Fruit fly (Drosophila melanogaster) whole organism, embryonic: ENCODE results near the gene CtsF.

Experiments
- Atf3 ChIP-seq: fragments of 200-800 bp; sonication (Bioruptor generic); optimal IDR thresholded peaks from 3 replicates; lab custom pipeline; 2016; ENCODE audit warnings: missing biosample characterization, missing genetic modification characterization
- CG10147 ChIP-seq: fragments of 200-800 bp; sonication (Bioruptor generic); optimal IDR thresholded peaks from 2 replicates; lab custom pipeline; 2019; ENCODE audit warnings: missing biosample characterization, mild to moderate bottlenecking, missing genetic modification characterization, moderate library complexity
- CG10654 ChIP-seq: fragments of 200-800 bp; sonication (Bioruptor generic); optimal IDR thresholded peaks from 2 replicates; lab custom pipeline; 2016; ENCODE audit warnings: missing biosample characterization, missing genetic modification characterization
- CG10979 ChIP-seq: fragments of 200-800 bp; sonication (Bioruptor generic); optimal IDR thresholded peaks from 2 replicates; lab custom pipeline; 2018; ENCODE audit warnings: missing biosample characterization, mild to moderate bottlenecking, missing genetic modification characterization, moderate library complexity
- CG11093 ChIP-seq: fragments of 200-800 bp; sonication (Bioruptor generic); IDR thresholded peaks from 3 replicates; pipeline ENCODE4 v1.3.6; 2022; ENCODE audit warnings: missing biosample characterization, missing genetic modification characterization
- CG11695 ChIP-seq: fragments of 200-800 bp; sonication (Bioruptor generic); IDR thresholded peaks from 3 replicates; pipeline ENCODE4 v1.3.6; 2022; ENCODE audit warnings: missing biosample characterization, missing genetic modification characterization
- CG1233 ChIP-seq: fragments of 200-800 bp; sonication (Bioruptor generic); optimal IDR thresholded peaks from 4 replicates; lab custom pipeline; 2018; ENCODE audit warnings: missing biosample characterization, mild to moderate bottlenecking, missing genetic modification characterization
- CG14050 ChIP-seq: fragments of 200-800 bp; sonication (Bioruptor generic); IDR thresholded peaks from 3 replicates; pipeline ENCODE4 v1.3.6; 2022; ENCODE audit warnings: missing biosample characterization, missing genetic modification characterization
- CG15514 ChIP-seq: fragments of 200-800 bp; sonication (Bioruptor generic); optimal IDR thresholded peaks from 3 replicates; lab custom pipeline; 2017; ENCODE audit warnings: missing biosample characterization, missing genetic modification characterization, mild to moderate bottlenecking, moderate library complexity, missing genetic modification reagents
- CG15696 ChIP-seq: fragments of 200-800 bp; sonication (Bioruptor generic); optimal IDR thresholded peaks from 2 replicates; lab custom pipeline; 2019; ENCODE audit warnings: missing biosample characterization, mild to moderate bottlenecking, missing genetic modification characterization, moderate library complexity
- CG17328 ChIP-seq: fragments of 200-800 bp; sonication (Bioruptor generic); IDR thresholded peaks from 2 replicates; pipeline ENCODE4 v1.3.6; 2022; ENCODE audit warnings: missing biosample characterization, missing genetic modification characterization
- CG17802 ChIP-seq: fragments of 200-800 bp; sonication (Bioruptor generic); optimal IDR thresholded peaks from 2 replicates; lab custom pipeline; 2018; ENCODE audit warnings: missing biosample characterization, mild to moderate bottlenecking, missing genetic modification characterization, moderate library complexity
- CG30403 ChIP-seq: fragments of 200-800 bp; sonication (Bioruptor generic); optimal IDR thresholded peaks from 3 replicates; lab custom pipeline; 2016; ENCODE audit warnings: missing biosample characterization, missing genetic modification characterization
- CG31441 ChIP-seq: fragments of 200-800 bp; sonication (Bioruptor generic); IDR thresholded peaks from 2 replicates; pipeline ENCODE4 v1.3.6; 2022; ENCODE audit warnings: missing biosample characterization, missing genetic modification characterization
- CG5245 ChIP-seq: fragments of 200-800 bp; sonication (Bioruptor generic); optimal IDR thresholded peaks from 3 replicates; lab custom pipeline; 2016; ENCODE audit warnings: missing biosample characterization, missing genetic modification characterization
- CG6791 ChIP-seq: fragments of 200-800 bp; sonication (Bioruptor generic); IDR thresholded peaks from 3 replicates; pipeline ENCODE4 v1.3.6; 2022; ENCODE audit warnings: missing biosample characterization, missing genetic modification characterization; ENCODE audit not compliant: partially characterized antibody
- CG7786 ChIP-seq: fragments of 200-800 bp; sonication (Bioruptor generic); optimal IDR thresholded peaks from 2 replicates; lab custom pipeline; 2016; ENCODE audit warnings: missing biosample characterization, missing genetic modification characterization
- CG8290 ChIP-seq, 3 experiments: fragments of 200-800 bp; sonication (Bioruptor generic); optimal IDR thresholded peaks; 2 replicates each; lab custom pipeline; 2016 to 2019; ENCODE audit warnings: missing biosample characterization in 3 of 3, missing genetic modification characterization in 3 of 3, mild to moderate bottlenecking in 2 of 3, moderate library complexity in 1 of 3
- CG8388 ChIP-seq: fragments of 200-800 bp; sonication (Bioruptor generic); optimal IDR thresholded peaks from 2 replicates; lab custom pipeline; 2019; ENCODE audit warnings: missing biosample characterization, mild to moderate bottlenecking, missing genetic modification characterization, moderate library complexity
- CG9727 ChIP-seq: fragments of 200-800 bp; sonication (Bioruptor generic); optimal IDR thresholded peaks from 3 replicates; lab custom pipeline; 2017; ENCODE audit warnings: missing biosample characterization, mild to moderate bottlenecking, missing genetic modification characterization
- CG9932 ChIP-seq: fragments of 200-800 bp; sonication (Bioruptor generic); IDR thresholded peaks from 2 replicates; pipeline ENCODE4 v1.3.6; 2022; ENCODE audit warnings: missing biosample characterization, missing genetic modification characterization
- D19A ChIP-seq: fragments of 200-800 bp; optimal IDR thresholded peaks from 3 replicates; lab custom pipeline; 2019; ENCODE audit warnings: missing biosample characterization, mild to moderate bottlenecking, missing genetic modification characterization, moderate library complexity
- Dfd ChIP-seq, 2 experiments: fragments of >200 bp; optimal IDR thresholded peaks; 2 replicates each; lab custom pipeline; 2017; ENCODE audit warnings: missing biosample characterization in 2 of 2, missing genetic modification characterization in 2 of 2
- Gsc ChIP-seq: fragments of 200-800 bp; sonication (Bioruptor generic); IDR thresholded peaks from 2 replicates; pipeline ENCODE4 v1.3.6; 2022; ENCODE audit warnings: missing biosample characterization, missing genetic modification characterization
- HLH3B ChIP-seq: fragments of 200-800 bp; sonication (Bioruptor generic); IDR thresholded peaks from 2 replicates; pipeline ENCODE4 v1.3.6; 2022; ENCODE audit warnings: missing biosample characterization, missing genetic modification characterization
- Hr78 ChIP-seq, 2 experiments: fragments of 200-800 bp in 1 of 2; fragments of >200 bp in 1 of 2; sonication (Bioruptor generic) in 1 of 2; optimal IDR thresholded peaks; 2 replicates each; lab custom pipeline; 2017 to 2019; ENCODE audit warnings: missing biosample characterization in 2 of 2, missing genetic modification characterization in 2 of 2, mild to moderate bottlenecking in 1 of 2, moderate library complexity in 1 of 2
- Nf-YB ChIP-seq: fragments of 200-800 bp; sonication (Bioruptor generic); optimal IDR thresholded peaks from 3 replicates; lab custom pipeline; 2019; ENCODE audit warnings: missing biosample characterization, mild to moderate bottlenecking, missing genetic modification characterization, moderate library complexity
- NfI ChIP-seq: fragments of 200-800 bp; sonication (Bioruptor generic); optimal IDR thresholded peaks from 3 replicates; lab custom pipeline; 2018; ENCODE audit warnings: missing biosample characterization, mild to moderate bottlenecking, missing genetic modification characterization, moderate library complexity
- abd-A ChIP-seq: fragments of 200-800 bp; sonication (Bioruptor generic); optimal IDR thresholded peaks from 3 replicates; lab custom pipeline; 2019; ENCODE audit warnings: missing biosample characterization, mild to moderate bottlenecking, missing genetic modification characterization, moderate library complexity
- al ChIP-seq: fragments of 200-800 bp; sonication (Bioruptor generic); IDR thresholded peaks from 2 replicates; pipeline ENCODE4 v1.3.6; 2022; ENCODE audit warnings: missing biosample characterization, missing genetic modification characterization
- ap ChIP-seq: fragments of 200-800 bp; sonication (Bioruptor generic); IDR thresholded peaks from 2 replicates; pipeline ENCODE4 v1.3.6; 2022; ENCODE audit warnings: missing biosample characterization, missing genetic modification characterization
- ara ChIP-seq: fragments of 200-800 bp; sonication (Bioruptor generic); IDR thresholded peaks from 2 replicates; pipeline ENCODE4 v1.3.6; 2022; ENCODE audit warnings: missing biosample characterization, missing genetic modification characterization
- btn ChIP-seq: fragments of 200-800 bp; sonication (Bioruptor generic); optimal IDR thresholded peaks from 2 replicates; lab custom pipeline; 2016; ENCODE audit warnings: missing biosample characterization, missing genetic modification characterization
- chn ChIP-seq: fragments of 200-800 bp; sonication (Bioruptor generic); optimal IDR thresholded peaks from 2 replicates; lab custom pipeline; 2016; ENCODE audit warnings: missing biosample characterization, missing genetic modification characterization
- corto ChIP-seq: fragments of 200-800 bp; sonication (Bioruptor generic); optimal IDR thresholded peaks from 2 replicates; lab custom pipeline; 2016; ENCODE audit warnings: missing biosample characterization, mild to moderate bottlenecking, missing genetic modification characterization, moderate library complexity
- crc ChIP-seq: fragments of 200-800 bp; sonication (Bioruptor generic); optimal IDR thresholded peaks from 2 replicates; lab custom pipeline; 2016; ENCODE audit warnings: missing biosample characterization, missing genetic modification characterization
- croc ChIP-seq: fragments of 200-800 bp; sonication (Bioruptor generic); conservative IDR thresholded peaks from 3 replicates; pipeline ENCODE4 v1.3.6; 2022; ENCODE audit warnings: missing biosample characterization, missing genetic modification characterization
- emc ChIP-seq: fragments of 200-800 bp; sonication (Bioruptor generic); optimal IDR thresholded peaks from 2 replicates; lab custom pipeline; 2016; ENCODE audit warnings: missing biosample characterization, missing genetic modification characterization
- ewg ChIP-seq: fragments of 200-800 bp; sonication (Bioruptor generic); optimal IDR thresholded peaks from 3 replicates; lab custom pipeline; 2017; ENCODE audit warnings: mild to moderate bottlenecking, missing biosample characterization, missing genetic modification reagents, missing genetic modification characterization
- fd102C ChIP-seq: fragments of 200-800 bp; sonication (Bioruptor generic); optimal IDR thresholded peaks from 2 replicates; lab custom pipeline; 2018; ENCODE audit warnings: missing biosample characterization, mild to moderate bottlenecking, missing genetic modification characterization, moderate library complexity
- hth ChIP-seq: fragments of >200 bp; optimal IDR thresholded peaks from 2 replicates; lab custom pipeline; 2017; ENCODE audit warnings: inconsistent platforms
- jing ChIP-seq: fragments of 200-800 bp; sonication (Bioruptor generic); optimal IDR thresholded peaks from 2 replicates; lab custom pipeline; 2018; ENCODE audit warnings: missing biosample characterization, mild to moderate bottlenecking, missing genetic modification characterization
- lbe ChIP-seq: fragments of 200-800 bp; sonication (Bioruptor generic); optimal IDR thresholded peaks from 2 replicates; lab custom pipeline; 2016; ENCODE audit warnings: missing biosample characterization, mild to moderate bottlenecking, missing genetic modification characterization
- mam ChIP-seq: fragments of 200-800 bp; sonication (Bioruptor generic); optimal IDR thresholded peaks from 3 replicates; lab custom pipeline; 2016; ENCODE audit warnings: missing biosample characterization, missing genetic modification characterization
- onecut ChIP-seq: fragments of 200-800 bp; sonication (Bioruptor generic); IDR thresholded peaks from 2 replicates; pipeline ENCODE4 v1.3.6; 2022; ENCODE audit warnings: missing biosample characterization, missing genetic modification characterization
- ranshi ChIP-seq: fragments of 200-800 bp; sonication (Bioruptor generic); IDR thresholded peaks from 2 replicates; pipeline ENCODE4 v1.3.6; 2022; ENCODE audit warnings: missing biosample characterization, missing genetic modification characterization
- slou ChIP-seq: fragments of 200-800 bp; sonication (Bioruptor generic); optimal IDR thresholded peaks from 3 replicates; lab custom pipeline; 2016; ENCODE audit warnings: missing biosample characterization, missing genetic modification characterization
- tin ChIP-seq: fragments of 200-800 bp; sonication (Bioruptor generic); optimal IDR thresholded peaks from 3 replicates; lab custom pipeline; 2016; ENCODE audit warnings: missing biosample characterization, missing genetic modification characterization
- trh ChIP-seq: fragments of 200-800 bp; sonication (Bioruptor generic); optimal IDR thresholded peaks from 2 replicates; lab custom pipeline; 2016; ENCODE audit warnings: missing biosample characterization, missing genetic modification characterization

The CtsF gene

DNA sequence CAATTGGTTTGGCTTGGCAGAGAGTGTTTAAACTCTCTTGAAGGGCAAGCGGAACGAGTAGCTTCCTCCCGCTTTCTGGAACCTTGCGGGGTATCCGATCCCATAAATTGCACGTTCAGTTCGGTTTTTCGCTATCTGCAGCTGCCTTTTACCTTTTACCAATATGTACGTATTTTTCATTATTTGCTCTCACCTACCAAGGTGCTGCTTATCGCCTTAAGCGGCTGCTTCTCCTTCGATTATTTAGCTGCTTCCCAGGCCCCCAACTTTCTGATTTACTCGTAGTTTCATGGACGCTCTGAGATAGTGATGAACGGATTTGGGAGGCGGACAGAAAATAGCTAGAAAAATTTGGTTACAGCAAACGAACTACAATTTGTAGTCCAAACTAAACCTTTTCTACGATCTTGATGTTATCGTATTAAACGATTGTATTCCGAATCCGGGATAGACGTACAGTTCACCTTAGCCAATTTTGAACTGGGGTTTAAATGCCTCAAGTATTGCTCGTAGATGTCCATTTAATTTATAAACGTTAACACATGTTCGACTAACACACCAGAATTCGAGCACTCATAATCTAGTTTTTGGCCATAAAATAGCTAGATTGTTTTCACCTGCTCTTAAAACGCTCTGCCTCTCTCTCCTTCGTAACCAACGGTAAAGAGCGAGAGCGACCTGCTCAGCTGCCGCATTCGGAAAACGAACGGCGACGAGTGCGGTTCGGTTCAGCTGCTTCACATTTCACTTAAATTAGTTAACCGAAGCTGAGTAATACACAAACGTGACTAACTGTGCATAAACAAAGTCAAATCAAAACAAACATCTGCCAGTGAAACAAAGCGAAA, 12.9 kb upstream of the CtsF start (continued):
- TF ChIP-seq CG10654 (GFP tag; lab: Kevin White, UChicago): no peak
- peak; percentile 31 for TF ChIP-seq D19A
- 0 out of 2 replicates have a peak, but pooled peaks have one; percentile 23 for TF ChIP-seq CG31441 (GFP tag; lab: Robert Waterston, UW)
- TF ChIP-seq Gsc (GFP tag; lab: Robert Waterston, UW): no peak
- peak; percentile 6; the same call in 1 of the 2 replicates for TF ChIP-seq onecut
- TF ChIP-seq NfI (GFP tag; lab: Kevin White, UChicago): peak; percentile 48
- peak; percentile 23 for TF ChIP-seq CG1233
- 0 out of 3 replicates have a peak, but pooled peaks have one; percentile 7 for TF ChIP-seq CG6791
- no peak for TF ChIP-seq croc
- TF ChIP-seq chn: no peak
- peak; percentile 54 for TF ChIP-seq CG15514 (GFP tag; lab: Kevin White, UChicago)
- TF ChIP-seq abd-A (tag; lab: Kevin White, UChicago): no peak
- no peak for TF ChIP-seq CG7786
- TF ChIP-seq ara (GFP tag; lab: Robert Waterston, UW): no peak
- TF ChIP-seq CG11695 (GFP tag; lab: Robert Waterston, UW): no peak
- peak; percentile 46 for TF ChIP-seq CG9727
- TF ChIP-seq al (GFP tag; lab: Robert Waterston, UW): no peak
- TF ChIP-seq Dfd (GFP tag; optimal IDR thresholded peaks at IDR 0.05; lab: Kevin White, UChicago): no peak
- no peak for TF ChIP-seq hth (lab: Kevin White, UChicago)
- TF ChIP-seq HLH3B: no peak
- no peak for TF ChIP-seq ewg (GFP tag; lab: Kevin White, UChicago)
- TF ChIP-seq CG17328: no peak
- TF ChIP-seq CG11093 (GFP tag; lab: Robert Waterston, UW): no peak
- TF ChIP-seq CG8388 (GFP tag; lab: Kevin White, UChicago): peak; percentile 22
- TF ChIP-seq btn (GFP tag; lab: Kevin White, UChicago): no peak
- TF ChIP-seq CG15696 (tag; lab: Kevin White, UChicago): peak; percentile 9
- TF ChIP-seq crc (GFP tag; lab: Kevin White, UChicago): no peak
- no peak for TF ChIP-seq CG9932 (GFP tag; lab: Robert Waterston, UW)
- TF ChIP-seq Atf3 (GFP tag; lab: Kevin White, UChicago): no peak
- peak; percentile 39 for TF ChIP-seq CG30403 (GFP tag; lab: Kevin White, UChicago)
- peak; percentile 8 for TF ChIP-seq mam (GFP tag; lab: Kevin White, UChicago)
- no peak for TF ChIP-seq CG14050 (GFP tag; lab: Robert Waterston, UW)
- TF ChIP-seq CG17802 (tag; lab: Kevin White, UChicago): no peak
- no peak for TF ChIP-seq fd102C (GFP tag; lab: Kevin White, UChicago)
- no peak for TF ChIP-seq CG5245 (GFP tag; lab: Kevin White, UChicago)
- peak; percentile 58 for TF ChIP-seq CG10147 (GFP tag; lab: Kevin White, UChicago)
- no peak for TF ChIP-seq slou (GFP tag; lab: Kevin White, UChicago)
- no peak for TF ChIP-seq Nf-YB
- no peak for TF ChIP-seq trh (GFP tag; lab: Kevin White, UChicago)
- no peak for TF ChIP-seq ranshi (GFP tag; lab: Robert Waterston, UW)
- TF ChIP-seq emc (GFP tag; lab: Kevin White, UChicago): peak; percentile 20
- no peak for TF ChIP-seq corto
- no peak for TF ChIP-seq ap (GFP tag; lab: Robert Waterston, UW)
- no peak for TF ChIP-seq Hr78 (GFP tag; optimal IDR thresholded peaks at IDR 0.05; lab: Kevin White, UChicago)
- TF ChIP-seq CG8290 (GFP tag; optimal IDR thresholded peaks at IDR 0.05; lab: Kevin White, UChicago): peak; percentile 9
- TF ChIP-seq CG8290 (tag; optimal IDR thresholded peaks at IDR 0.05; lab: Kevin White, UChicago): peak in 1 of 2 experiments; percentile 49
- no peak for TF ChIP-seq tin (GFP tag; lab: Kevin White, UChicago)
- peak; percentile 12 for TF ChIP-seq lbe (GFP tag; lab: Kevin White, UChicago)
- TF ChIP-seq CG10979 (tag; lab: Kevin White, UChicago): peak; percentile 23
- TF ChIP-seq jing (GFP tag; lab: Kevin White, UChicago): no peak
